Fruit fly (Drosophila melanogaster) whole organism, embryonic: Measurements from ENCODE around the gene Rad17.

Experiments
- Ada2b ChIP-seq: fragments of 200-800 bp; sonication (Bioruptor generic); IDR thresholded peaks from 2 replicates; pipeline ENCODE4 v1.3.6; 2022; ENCODE audit warnings: missing biosample characterization, missing genetic modification characterization
- Atf-2 ChIP-seq: fragments of 200-800 bp; sonication (Bioruptor generic); optimal IDR thresholded peaks from 2 replicates; lab custom pipeline; 2016; ENCODE audit warnings: missing biosample characterization, missing genetic modification characterization
- B-H2 ChIP-seq: fragments of 200-800 bp; sonication (Bioruptor generic); optimal IDR thresholded peaks from 2 replicates; lab custom pipeline; 2018; ENCODE audit warnings: missing biosample characterization, mild to moderate bottlenecking, missing genetic modification characterization
- CG10321 ChIP-seq: fragments of 200-800 bp; sonication (Bioruptor generic); IDR thresholded peaks from 2 replicates; pipeline ENCODE4 v1.3.6; 2022; ENCODE audit warnings: missing biosample characterization, missing genetic modification characterization
- CG11695 ChIP-seq: fragments of 200-800 bp; sonication (Bioruptor generic); IDR thresholded peaks from 3 replicates; pipeline ENCODE4 v1.3.6; 2022; ENCODE audit warnings: missing biosample characterization, missing genetic modification characterization
- CG12391 ChIP-seq: fragments of 200-800 bp; sonication (Bioruptor generic); optimal IDR thresholded peaks from 3 replicates; lab custom pipeline; 2018; ENCODE audit warnings: missing biosample characterization, mild to moderate bottlenecking, missing genetic modification characterization, moderate library complexity
- CG1529 ChIP-seq: fragments of 200-800 bp; sonication (Bioruptor generic); optimal IDR thresholded peaks from 3 replicates; lab custom pipeline; 2018; ENCODE audit warnings: missing biosample characterization, missing genetic modification characterization
- CG17802 ChIP-seq: fragments of 200-800 bp; sonication (Bioruptor generic); optimal IDR thresholded peaks from 2 replicates; lab custom pipeline; 2018; ENCODE audit warnings: missing biosample characterization, mild to moderate bottlenecking, missing genetic modification characterization, moderate library complexity
- CG18619 ChIP-seq: fragments of 200-800 bp; sonication (Bioruptor generic); optimal IDR thresholded peaks from 3 replicates; lab custom pipeline; 2017; ENCODE audit warnings: missing biosample characterization, mild to moderate bottlenecking, missing genetic modification characterization
- CG2116 ChIP-seq: fragments of 200-800 bp; sonication (Bioruptor generic); optimal IDR thresholded peaks from 3 replicates; lab custom pipeline; 2018; ENCODE audit warnings: missing biosample characterization, mild to moderate bottlenecking, missing genetic modification characterization
- CG30403 ChIP-seq: fragments of 200-800 bp; sonication (Bioruptor generic); optimal IDR thresholded peaks from 3 replicates; lab custom pipeline; 2016; ENCODE audit warnings: missing biosample characterization, missing genetic modification characterization
- CG34376 ChIP-seq: fragments of 200-800 bp; sonication (Bioruptor generic); optimal IDR thresholded peaks from 2 replicates; lab custom pipeline; 2018; ENCODE audit warnings: missing biosample characterization, mild to moderate bottlenecking, missing genetic modification characterization
- CG3995 ChIP-seq: fragments of 200-800 bp; sonication (Bioruptor generic); optimal IDR thresholded peaks from 3 replicates; lab custom pipeline; 2016; ENCODE audit warnings: missing biosample characterization, missing genetic modification characterization
- CG4360 ChIP-seq: fragments of 200-800 bp; sonication (Bioruptor generic); IDR thresholded peaks from 2 replicates; pipeline ENCODE4 v1.3.6; 2022; ENCODE audit warnings: missing biosample characterization, missing genetic modification characterization
- CG43689 ChIP-seq: fragments of 200-800 bp; sonication (Bioruptor generic); IDR thresholded peaks from 2 replicates; pipeline ENCODE4 v1.3.6; 2022; ENCODE audit warnings: missing biosample characterization, missing genetic modification characterization
- CG5180 ChIP-seq: fragments of 200-800 bp; sonication (Bioruptor generic); optimal IDR thresholded peaks from 3 replicates; lab custom pipeline; 2017; ENCODE audit warnings: missing biosample characterization, missing genetic modification characterization, mild to moderate bottlenecking, moderate library complexity, missing genetic modification reagents
- CG9215 ChIP-seq: fragments of 200-800 bp; sonication (Bioruptor generic); IDR thresholded peaks from 2 replicates; pipeline ENCODE4 v1.3.6; 2022; ENCODE audit warnings: missing biosample characterization, missing genetic modification characterization
- Deaf1 ChIP-seq: fragments of 200-800 bp; optimal IDR thresholded peaks from 3 replicates; lab custom pipeline; 2019; ENCODE audit warnings: missing biosample characterization, mild to moderate bottlenecking, missing genetic modification characterization, moderate library complexity
- Dek ChIP-seq: fragments of 200-800 bp; sonication (Bioruptor generic); optimal IDR thresholded peaks from 3 replicates; lab custom pipeline; 2019; ENCODE audit warnings: missing biosample characterization, mild to moderate bottlenecking, missing genetic modification characterization, moderate library complexity
- Dp ChIP-seq: fragments of 200-800 bp; sonication (Bioruptor generic); optimal IDR thresholded peaks from 2 replicates; lab custom pipeline; 2018; ENCODE audit warnings: missing biosample characterization, mild to moderate bottlenecking, missing genetic modification characterization, moderate library complexity
- Fer2 ChIP-seq: fragments of 200-800 bp; sonication (Bioruptor generic); optimal IDR thresholded peaks from 2 replicates; lab custom pipeline; 2018; ENCODE audit warnings: missing biosample characterization, mild to moderate bottlenecking, missing genetic modification characterization, moderate library complexity
- Jarid2 ChIP-seq: fragments of 200-800 bp; sonication (Bioruptor generic); optimal IDR thresholded peaks from 3 replicates; lab custom pipeline; 2017; ENCODE audit warnings: mild to moderate bottlenecking, missing biosample characterization, missing genetic modification reagents, missing genetic modification characterization
- MBD-R2 ChIP-seq: fragments of 200-800 bp; sonication (Bioruptor generic); IDR thresholded peaks from 2 replicates; pipeline ENCODE4 v1.3.6; 2022; ENCODE audit warnings: missing biosample characterization, missing genetic modification characterization
- Med ChIP-seq: fragments of 200-800 bp; sonication (Bioruptor generic); peaks from one replicate; lab custom pipeline; 2016; ENCODE audit warnings: missing biosample characterization, missing genetic modification characterization, mild to moderate bottlenecking, inconsistent platforms, moderate library complexity
- Mrtf ChIP-seq: fragments of 200-800 bp; sonication (Bioruptor generic); IDR thresholded peaks from 3 replicates; pipeline ENCODE4 v1.3.6; 2022; ENCODE audit warnings: missing biosample characterization, missing genetic modification characterization
- NC2α ChIP-seq: fragments of 200-800 bp; sonication (Bioruptor generic); optimal IDR thresholded peaks from 2 replicates; lab custom pipeline; 2016; ENCODE audit warnings: missing biosample characterization, missing genetic modification characterization
- Oaz ChIP-seq: fragments of 200-800 bp; sonication (Bioruptor generic); IDR thresholded peaks from 2 replicates; pipeline ENCODE4 v1.3.6; 2022; ENCODE audit warnings: missing biosample characterization, missing genetic modification characterization
- Ssrp ChIP-seq: fragments of 200-800 bp; sonication (Bioruptor generic); optimal IDR thresholded peaks from 2 replicates; lab custom pipeline; 2018; ENCODE audit warnings: missing biosample characterization, mild to moderate bottlenecking, missing genetic modification characterization, moderate library complexity
- Tbp ChIP-seq: fragments of >200 bp; optimal IDR thresholded peaks from 2 replicates; lab custom pipeline; 2018; ENCODE audit warnings: missing biosample characterization, missing genetic modification characterization
- bigmax ChIP-seq: fragments of 200-800 bp; sonication (Bioruptor generic); optimal IDR thresholded peaks from 2 replicates; lab custom pipeline; 2018; ENCODE audit warnings: missing biosample characterization, mild to moderate bottlenecking, missing genetic modification characterization
- cad ChIP-seq: fragments of >200 bp; optimal IDR thresholded peaks from 2 replicates; lab custom pipeline; 2017; ENCODE audit warnings: missing biosample characterization, missing genetic modification characterization
- da ChIP-seq: fragments of 200-800 bp; sonication (Bioruptor generic); optimal IDR thresholded peaks from 2 replicates; lab custom pipeline; 2016; ENCODE audit warnings: missing biosample characterization, missing genetic modification characterization
- eve ChIP-seq, 2 experiments: fragments of >200 bp; optimal IDR thresholded peaks; 2 replicates each; lab custom pipeline; 2017; ENCODE audit warnings: missing biosample characterization in 2 of 2, missing genetic modification characterization in 2 of 2
- ewg ChIP-seq: fragments of 200-800 bp; sonication (Bioruptor generic); optimal IDR thresholded peaks from 3 replicates; lab custom pipeline; 2017; ENCODE audit warnings: mild to moderate bottlenecking, missing biosample characterization, missing genetic modification reagents, missing genetic modification characterization
- fd3F ChIP-seq: fragments of 200-800 bp; sonication (Bioruptor generic); optimal IDR thresholded peaks from 2 replicates; lab custom pipeline; 2018; ENCODE audit warnings: missing biosample characterization, mild to moderate bottlenecking, missing genetic modification characterization, moderate library complexity
- gce ChIP-seq: fragments of 200-800 bp; sonication (Bioruptor generic); IDR thresholded peaks from 3 replicates; pipeline ENCODE4 v1.3.6; 2022; ENCODE audit warnings: missing biosample characterization, missing genetic modification characterization
- gt ChIP-seq: fragments of 200-800 bp; sonication (Bioruptor generic); IDR thresholded peaks from 2 replicates; pipeline ENCODE4 v1.3.6; 2022; ENCODE audit warnings: missing biosample characterization, missing genetic modification characterization
- kah ChIP-seq: fragments of 200-800 bp; sonication (Bioruptor generic); optimal IDR thresholded peaks from 2 replicates; lab custom pipeline; 2018; ENCODE audit warnings: missing biosample characterization, mild to moderate bottlenecking, missing genetic modification characterization
- ken ChIP-seq: fragments of 200-800 bp; sonication (Bioruptor generic); IDR thresholded peaks from 3 replicates; pipeline ENCODE4 v1.3.6; 2022; ENCODE audit warnings: missing biosample characterization, missing genetic modification characterization
- kni ChIP-seq: fragments of 200-800 bp; sonication (Bioruptor generic); optimal IDR thresholded peaks from 3 replicates; lab custom pipeline; 2017; ENCODE audit warnings: mild to moderate bottlenecking, missing biosample characterization, missing genetic modification reagents, missing genetic modification characterization
- knrl ChIP-seq: fragments of 200-800 bp; sonication (Bioruptor generic); IDR thresholded peaks from 3 replicates; pipeline ENCODE4 v1.3.6; 2022; ENCODE audit warnings: missing biosample characterization, missing genetic modification characterization; ENCODE audit not compliant: partially characterized antibody
- lola ChIP-seq, 3 experiments: fragments of >200 bp in 2 of 3; fragments of 200-800 bp in 1 of 3; sonication (Bioruptor generic) in 1 of 3; optimal IDR thresholded peaks; 2 replicates each; lab custom pipeline; 2017 to 2019; ENCODE audit warnings: missing biosample characterization in 3 of 3, missing genetic modification characterization in 3 of 3, mild to moderate bottlenecking in 1 of 3, moderate library complexity in 1 of 3
- pb ChIP-seq: fragments of 200-800 bp; sonication (Bioruptor generic); optimal IDR thresholded peaks from 3 replicates; lab custom pipeline; 2016; ENCODE audit warnings: missing biosample characterization, missing genetic modification characterization
- sens-2 ChIP-seq: fragments of 200-800 bp; sonication (Bioruptor generic); IDR thresholded peaks from 2 replicates; pipeline ENCODE4 v1.3.6; 2022; ENCODE audit warnings: missing biosample characterization, missing genetic modification characterization
- tin ChIP-seq: fragments of 200-800 bp; sonication (Bioruptor generic); optimal IDR thresholded peaks from 3 replicates; lab custom pipeline; 2016; ENCODE audit warnings: missing biosample characterization, missing genetic modification characterization
- tna ChIP-seq: fragments of 200-800 bp; sonication (Bioruptor generic); IDR thresholded peaks from 2 replicates; pipeline ENCODE4 v1.3.6; 2022; ENCODE audit warnings: missing biosample characterization, missing genetic modification characterization; ENCODE audit not compliant: partially characterized antibody
- toy ChIP-seq: fragments of 200-800 bp; sonication (Bioruptor generic); IDR thresholded peaks from 2 replicates; pipeline ENCODE4 v1.3.6; 2022; ENCODE audit warnings: missing biosample characterization, missing genetic modification characterization
- tx ChIP-seq: fragments of 200-800 bp; sonication (Bioruptor generic); optimal IDR thresholded peaks from 2 replicates; lab custom pipeline; 2016; ENCODE audit warnings: missing biosample characterization, missing genetic modification characterization
- vnd ChIP-seq: fragments of 200-800 bp; sonication (Bioruptor generic); IDR thresholded peaks from 3 replicates; pipeline ENCODE4 v1.3.6; 2022; ENCODE audit warnings: missing biosample characterization, missing genetic modification characterization; ENCODE audit not compliant: partially characterized antibody
- zfh1 ChIP-seq: fragments of 200-800 bp; sonication (Bioruptor generic); IDR thresholded peaks from 3 replicates; pipeline ENCODE4 v1.3.6; 2022; ENCODE audit warnings: missing biosample characterization, missing genetic modification characterization
- zfh2 ChIP-seq: fragments of 200-800 bp; sonication (Bioruptor generic); optimal IDR thresholded peaks from 2 replicates; lab custom pipeline; 2016; ENCODE audit warnings: missing biosample characterization, missing genetic modification characterization

Gene Rad17

dm6 chr3R:14674762-14675161, 11.8 kb upstream of the Rad17 start (continued):
- TF ChIP-seq eve (GFP tag; optimal IDR thresholded peaks at IDR 0.05; lab: Kevin White, UChicago) (no peak), Jarid2 (GFP tag; lab: Kevin White, UChicago) (no peak), Ssrp (tag; lab: Kevin White, UChicago) (peak; percentile 67), da (no peak), CG18619 (GFP tag; lab: Kevin White, UChicago) (no peak), fd3F (GFP tag; lab: Kevin White, UChicago) (no peak), CG2116 (no peak), Dek (tag; lab: Kevin White, UChicago) (no peak), gce (GFP tag; lab: Robert Waterston, UW) (peak; percentile 54; the same call in 2 of the 3 replicates), CG30403 (GFP tag; lab: Kevin White, UChicago) (peak; percentile 52), CG11695 (GFP tag; lab: Robert Waterston, UW) (peak; percentile 61; the same call in 2 of the 3 replicates), cad (GFP tag; lab: Kevin White, UChicago) (no peak), Fer2 (tag; lab: Kevin White, UChicago) (no peak), zfh2 (GFP tag; lab: Kevin White, UChicago) (no peak), Deaf1 (no peak), Oaz (GFP tag; lab: Robert Waterston, UW) (no peak), zfh1 (peak; percentile 89), tna (GFP tag; lab: Robert Waterston, UW) (no peak), Dp (no peak), toy (no peak), gt (GFP tag; lab: Robert Waterston, UW) (peak; percentile 37; the same call in 1 of the 2 replicates), tx (GFP tag; lab: Kevin White, UChicago) (no peak), NC2α (GFP tag; lab: Kevin White, UChicago) (peak; percentile 23), kah (GFP tag; lab: Kevin White, UChicago) (peak; percentile 1), CG3995 (no peak), lola (GFP tag; optimal IDR thresholded peaks at IDR 0.05; lab: Kevin White, UChicago) (peak in 1 of 3 experiments; percentile 81), ken (peak; percentile 50; the same call in 1 of the 3 replicates), Tbp (no peak), bigmax (no peak), CG17802 (tag; lab: Kevin White, UChicago) (no peak), B-H2 (no peak), Mrtf (GFP tag; lab: Robert Waterston, UW) (0 out of 3 replicates have a peak, but pooled peaks have one; percentile 45), ewg (no peak), CG43689 (no peak), vnd (GFP tag; lab: Robert Waterston, UW) (no peak), Ada2b (GFP tag; lab: Robert Waterston, UW) (peak; percentile 58; the same call in 1 of the 2 replicates), CG4360 (GFP tag; lab: Robert Waterston, UW) (peak; percentile 40; the same call in 1 of the 2 replicates), Atf-2 (peak; percentile 28), tin (peak; percentile 73), CG10321 (no peak), kni (GFP tag; lab: Kevin White, UChicago) (no peak), pb (GFP tag; lab: Kevin White, UChicago) (no peak), CG9215 (GFP tag; lab: Robert Waterston, UW) (no peak), Med (GFP tag; lab: Kevin White, UChicago) (peak; percentile 86), knrl (GFP tag; lab: Robert Waterston, UW) (no peak), sens-2 (peak; percentile 83), CG5180 (GFP tag; lab: Kevin White, UChicago) (no peak), MBD-R2 (GFP tag; lab: Robert Waterston, UW) (no peak), CG12391 (peak; percentile 78), CG1529 (peak; percentile 35), CG34376 (no peak)
